Worm (Caenorhabditis elegans) whole organism, L4 larva: ENCODE data around the gene bath-41.

Experiments
- D1046.2 ChIP-seq: fragments of 200-800 bp; sonication (Bioruptor generic); IDR thresholded peaks from 2 replicates; pipeline ENCODE4 v1.3.6; 2022; ENCODE audit warnings: missing genetic modification characterization, missing compliant biosample characterization
- ZK337.2 ChIP-seq: fragments of 200-800 bp; sonication (Bioruptor generic); IDR thresholded peaks from 2 replicates; pipeline ENCODE4 v1.3.6; 2022; ENCODE audit warnings: missing genetic modification reagents, missing genetic modification characterization, missing compliant biosample characterization
- aha-1 ChIP-seq: fragments of 150-350 bp; peaks from one replicate; lab custom pipeline; 2014; ENCODE audit warnings: missing biosample characterization, missing genetic modification characterization
- arid-1 ChIP-seq: fragments of 200-800 bp; sonication (Bioruptor generic); conservative IDR thresholded peaks from 2 replicates; pipeline ENCODE4 v1.3.6; 2022; ENCODE audit warnings: missing genetic modification reagents, missing genetic modification characterization, missing compliant biosample characterization
- ceh-20 ChIP-seq: fragments of 200-800 bp; sonication (Bioruptor generic); IDR thresholded peaks from 2 replicates; pipeline ENCODE4 v1.3.6; 2022; ENCODE audit warnings: missing genetic modification reagents, missing genetic modification characterization, missing compliant biosample characterization
- ceh-62 ChIP-seq: sonication (generic microtip); optimal IDR thresholded peaks from 2 replicates; lab custom pipeline; 2017; ENCODE audit warnings: missing biosample characterization, missing genetic modification characterization
- ces-1 ChIP-seq: fragments of 150-350 bp; sonication (generic microtip); optimal IDR thresholded peaks from 4 replicates; lab custom pipeline; 2014; ENCODE audit warnings: missing biosample characterization, missing genetic modification reagents, missing genetic modification characterization
- cey-2 ChIP-seq: sonication (generic microtip); optimal IDR thresholded peaks from 3 replicates; lab custom pipeline; 2017; ENCODE audit warnings: missing genetic modification characterization, mild to moderate bottlenecking, missing compliant biosample characterization, antibody characterized with exemption, borderline replicate concordance; ENCODE audit not compliant: insufficient read depth
- ctbp-1 ChIP-seq: fragments of 200-800 bp; sonication (Bioruptor generic); IDR thresholded peaks from 2 replicates; pipeline ENCODE4 v1.3.6; 2022; ENCODE audit warnings: missing genetic modification reagents, missing genetic modification characterization, missing compliant biosample characterization
- daf-8 ChIP-seq: fragments of 200-800 bp; sonication (Bioruptor generic); IDR thresholded peaks from 2 replicates; pipeline ENCODE4 v1.3.6; 2022; ENCODE audit warnings: missing genetic modification characterization, missing compliant biosample characterization
- dmd-6 ChIP-seq: fragments of 200-800 bp; sonication (Bioruptor generic); IDR thresholded peaks from 2 replicates; pipeline ENCODE4 v1.3.6; 2022; ENCODE audit warnings: missing genetic modification reagents, missing genetic modification characterization, missing compliant biosample characterization
- dmd-8 ChIP-seq: fragments of 200-800 bp; sonication (Bioruptor generic); IDR thresholded peaks from 2 replicates; pipeline ENCODE4 v1.3.6; 2022; ENCODE audit warnings: missing genetic modification characterization, missing compliant biosample characterization
- dmd-9 ChIP-seq: fragments of 200-800 bp; sonication (Bioruptor generic); IDR thresholded peaks from 2 replicates; pipeline ENCODE4 v1.3.6; 2022; ENCODE audit warnings: missing genetic modification reagents, missing genetic modification characterization, missing compliant biosample characterization
- dpl-1 ChIP-seq: fragments of 150-350 bp; optimal IDR thresholded peaks from 2 replicates; lab custom pipeline; 2014; ENCODE audit warnings: missing biosample characterization, missing genetic modification reagents, missing genetic modification characterization
- fos-1 ChIP-seq: fragments of 150-350 bp; optimal IDR thresholded peaks from 2 replicates; lab custom pipeline; 2014; ENCODE audit warnings: missing biosample characterization, missing genetic modification characterization
- jun-1 ChIP-seq: fragments of 150-350 bp; optimal IDR thresholded peaks from 2 replicates; lab custom pipeline; 2014; ENCODE audit warnings: missing biosample characterization, missing genetic modification reagents, missing genetic modification characterization
- lin-15B ChIP-seq: fragments of 150-350 bp; sonication (generic microtip); optimal IDR thresholded peaks from 3 replicates; lab custom pipeline; 2014; ENCODE audit warnings: missing biosample characterization, missing genetic modification characterization
- lin-38 ChIP-seq: fragments of 200-800 bp; sonication (Bioruptor generic); IDR thresholded peaks from 2 replicates; pipeline ENCODE4 v1.3.6; 2022; ENCODE audit warnings: missing genetic modification reagents, missing genetic modification characterization, missing compliant biosample characterization
- lin-39 ChIP-seq: fragments of 150-350 bp; optimal IDR thresholded peaks from 2 replicates; lab custom pipeline; 2014; ENCODE audit warnings: missing biosample characterization, missing genetic modification reagents, missing genetic modification characterization
- madf-5 ChIP-seq, 2 experiments: fragments of 200-800 bp; sonication (Bioruptor generic); IDR thresholded peaks; 2 replicates each; pipeline ENCODE4 v1.3.6; 2022; ENCODE audit warnings: missing compliant biosample characterization in 2 of 2, missing genetic modification characterization in 2 of 2
- mxl-3 ChIP-seq: fragments of 200-800 bp; sonication (Bioruptor generic); optimal IDR thresholded peaks from 2 replicates; lab custom pipeline; 2018; ENCODE audit warnings: mild to moderate bottlenecking, missing genetic modification characterization, missing compliant biosample characterization
- nhr-11 ChIP-seq: fragments of 150-350 bp; optimal IDR thresholded peaks from 2 replicates; lab custom pipeline; 2014; ENCODE audit warnings: missing biosample characterization, missing genetic modification characterization
- nhr-41 ChIP-seq: fragments of 200-800 bp; sonication (Bioruptor generic); IDR thresholded peaks from 2 replicates; pipeline ENCODE4 v1.3.6; 2022; ENCODE audit warnings: missing genetic modification reagents, missing genetic modification characterization, missing compliant biosample characterization
- nhr-77 ChIP-seq: fragments of 150-350 bp; optimal IDR thresholded peaks from 2 replicates; lab custom pipeline; 2014; ENCODE audit warnings: missing biosample characterization, missing genetic modification characterization
- saeg-2 ChIP-seq: fragments of 200-800 bp; sonication (Bioruptor generic); IDR thresholded peaks from 2 replicates; pipeline ENCODE4 v1.3.6; 2022; ENCODE audit warnings: missing genetic modification reagents, missing genetic modification characterization, missing compliant biosample characterization
- set-16 ChIP-seq: fragments of 200-800 bp; sonication (Bioruptor generic); IDR thresholded peaks from 2 replicates; pipeline ENCODE4 v1.3.6; 2022; ENCODE audit warnings: missing genetic modification reagents, missing genetic modification characterization, missing compliant biosample characterization
- spr-1 ChIP-seq: sonication (generic microtip); optimal IDR thresholded peaks from 2 replicates; lab custom pipeline; 2016; ENCODE audit warnings: mild to moderate bottlenecking, missing genetic modification characterization, missing compliant biosample characterization
- tag-97 ChIP-seq: fragments of 200-800 bp; sonication (Bioruptor generic); IDR thresholded peaks from 2 replicates; pipeline ENCODE4 v1.3.6; 2022; ENCODE audit warnings: missing genetic modification characterization, missing compliant biosample characterization
- unc-39 ChIP-seq: sonication (generic microtip); optimal IDR thresholded peaks from 2 replicates; lab custom pipeline; 2017; ENCODE audit warnings: missing biosample characterization, missing genetic modification characterization
- zag-1 ChIP-seq: fragments of 150-350 bp; optimal IDR thresholded peaks from 2 replicates; lab custom pipeline; 2014; ENCODE audit warnings: missing biosample characterization, missing genetic modification characterization
- zfp-2 ChIP-seq: sonication (generic microtip); optimal IDR thresholded peaks from 2 replicates; lab custom pipeline; 2016; ENCODE audit warnings: mild to moderate bottlenecking, missing genetic modification characterization, missing compliant biosample characterization
- zfp-3 ChIP-seq: fragments of 200-800 bp; sonication (Bioruptor generic); conservative IDR thresholded peaks from 2 replicates; pipeline ENCODE4 v1.3.6; 2022; ENCODE audit warnings: missing genetic modification reagents, missing genetic modification characterization, missing compliant biosample characterization
- zip-11 ChIP-seq: fragments of 200-800 bp; sonication (Bioruptor generic); IDR thresholded peaks from 2 replicates; pipeline ENCODE4 v1.3.6; 2022; ENCODE audit warnings: missing genetic modification characterization, missing compliant biosample characterization
- zip-2 ChIP-seq: fragments of 150-350 bp; optimal IDR thresholded peaks from 2 replicates; lab custom pipeline; 2014; ENCODE audit warnings: missing biosample characterization, missing genetic modification characterization
- ztf-11 ChIP-seq: fragments of 150-350 bp; optimal IDR thresholded peaks from 2 replicates; lab custom pipeline; 2014; ENCODE audit warnings: missing biosample characterization, missing genetic modification characterization

Gene bath-41

DNA sequence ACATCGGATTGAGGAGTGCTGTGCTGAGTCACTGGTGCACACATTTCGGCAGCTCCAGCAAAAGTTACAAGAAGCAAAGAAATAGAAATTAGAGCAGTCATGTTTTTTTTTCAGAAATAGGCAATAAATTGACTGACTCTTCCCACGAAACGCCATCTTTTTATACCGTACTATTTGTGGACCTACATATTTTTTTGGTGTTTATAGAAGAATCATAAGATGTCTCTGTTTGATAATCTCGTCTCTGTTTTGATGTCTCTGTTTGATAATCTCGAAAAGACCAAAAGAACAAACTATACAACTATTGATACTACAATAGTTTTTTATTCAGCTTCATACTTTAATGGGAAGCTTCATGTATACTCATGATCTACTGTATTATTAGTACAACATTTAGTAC lies 12.4 kb upstream of the bath-41 start, which contains the start of gene Y102E9.3:
Gene Y102E9.3, minus strand, starts transcription at position 101 of the 400 bp plus-strand sequence.
- TF ChIP-seq dmd-6 (GFP tag; lab: Robert Waterston, UW): no peak
- no peak for TF ChIP-seq dpl-1 (GFP tag; lab: Kevin White, UChicago)
- TF ChIP-seq nhr-77 (tag; lab: Kevin White, UChicago): no peak
- no peak for TF ChIP-seq dmd-9 (GFP tag; lab: Robert Waterston, UW)
- no peak for TF ChIP-seq spr-1 (tag; lab: Kevin White, UChicago)
- no peak for TF ChIP-seq zag-1 (tag; lab: Kevin White, UChicago)
- TF ChIP-seq zfp-3 (GFP tag; lab: Robert Waterston, UW): no peak
- TF ChIP-seq lin-39: no peak
- no peak for TF ChIP-seq ceh-62 (tag; lab: Kevin White, UChicago)
- TF ChIP-seq D1046.2: no peak
- no peak for TF ChIP-seq arid-1 (GFP tag; lab: Robert Waterston, UW)
- no peak for TF ChIP-seq fos-1 (tag; lab: Kevin White, UChicago)
- TF ChIP-seq mxl-3 (GFP tag; lab: Kevin White, UChicago): no peak
- no peak for TF ChIP-seq ces-1 (GFP tag; lab: Kevin White, UChicago)
- TF ChIP-seq, all 104 proteins: peak for 0

DNA sequence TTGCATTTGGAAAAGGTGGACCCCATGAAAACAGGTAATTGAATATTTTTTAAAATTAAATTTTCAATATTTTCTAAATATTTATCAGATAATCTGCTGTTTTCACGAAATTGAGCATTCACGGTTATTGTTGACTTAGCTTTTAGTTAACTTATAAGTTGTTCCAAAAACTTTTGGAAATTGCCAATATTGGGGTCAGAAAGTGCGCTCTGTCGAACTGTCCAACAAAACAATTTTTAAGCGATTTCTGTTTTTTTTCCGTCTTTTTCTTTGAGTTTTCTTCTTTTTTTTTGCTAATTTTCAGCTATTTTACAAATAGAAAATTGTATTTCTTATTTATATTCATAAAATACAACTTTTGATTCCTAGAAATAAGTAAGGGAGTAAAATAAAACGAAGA lies 9.2 kb upstream of the bath-41 start:
- TF ChIP-seq ZK337.2 (GFP tag; lab: Robert Waterston, UW) (no peak), dpl-1 (GFP tag; lab: Kevin White, UChicago) (peak; percentile 14)

DNA sequence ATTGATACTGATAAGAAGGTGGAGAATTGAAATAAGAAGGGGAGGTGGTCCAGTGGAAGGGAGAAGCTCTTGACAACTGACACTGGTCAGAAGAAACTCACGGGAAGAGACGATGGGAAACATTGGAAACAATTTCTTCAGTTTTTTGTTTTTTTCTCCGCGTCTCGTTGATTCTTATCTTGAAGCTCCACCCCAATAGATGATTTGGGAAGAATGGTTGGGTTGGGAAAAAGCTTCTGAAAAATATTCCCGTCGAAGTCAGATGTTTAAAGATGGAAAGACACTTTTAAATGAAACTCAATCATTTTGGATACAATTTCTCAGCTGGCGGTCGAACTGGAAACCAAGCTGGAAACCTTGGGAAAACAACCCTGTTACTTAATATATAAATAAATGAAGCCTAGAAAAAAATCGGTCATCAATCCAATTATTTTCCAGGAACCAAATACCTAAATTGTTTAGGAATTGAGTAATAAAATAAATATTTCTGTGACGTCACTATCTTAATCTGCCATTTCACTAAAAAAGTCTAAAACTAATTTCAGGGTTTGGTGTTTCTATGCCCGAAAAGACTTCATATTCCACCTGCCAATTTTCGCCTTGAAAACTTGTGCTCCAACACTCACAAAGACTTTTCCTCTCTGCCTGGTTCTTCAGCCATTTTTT lies 8.3 kb upstream of the bath-41 start, which contains the start of the genes Y102E9.5 and odr-4:
Gene Y102E9.5, minus strand, starts transcription at position 101 of the 666 bp plus-strand sequence.
Gene odr-4, plus strand, starts transcription at position 616 of the 666 bp plus-strand sequence.
- TF ChIP-seq ctbp-1: no peak
- TF ChIP-seq nhr-41 (GFP tag; lab: Robert Waterston, UW): no peak
- TF ChIP-seq daf-8 (GFP tag; lab: Robert Waterston, UW): no peak
- TF ChIP-seq zip-11 (GFP tag; lab: Robert Waterston, UW): no peak
- TF ChIP-seq arid-1 (GFP tag; lab: Robert Waterston, UW): no peak
- no peak for TF ChIP-seq dmd-8
- TF ChIP-seq ceh-20 (GFP tag; lab: Robert Waterston, UW): no peak
- no peak for TF ChIP-seq tag-97 (GFP tag; lab: Robert Waterston, UW)
- TF ChIP-seq jun-1 (tag; lab: Kevin White, UChicago): no peak
- TF ChIP-seq nhr-11 (tag; lab: Kevin White, UChicago): no peak

DNA sequence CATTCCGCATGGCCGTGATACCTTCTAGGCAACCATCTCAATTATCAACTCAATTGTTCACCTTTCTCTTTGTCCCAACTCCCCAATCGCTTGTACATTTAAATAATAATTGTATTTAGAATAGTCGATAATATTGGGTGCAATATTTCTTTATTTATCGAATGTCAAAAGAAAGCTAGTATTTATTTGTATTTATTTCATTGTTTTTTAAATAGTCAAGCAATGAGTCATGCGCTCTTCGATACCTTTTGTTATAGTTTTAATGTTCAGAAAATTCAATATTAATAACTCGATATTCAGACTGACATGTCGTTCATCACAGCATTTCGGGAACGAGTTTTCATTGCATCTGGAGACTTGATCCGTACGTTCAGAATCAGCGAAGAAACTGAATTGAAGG lies 3.4 kb upstream of the bath-41 start, which contains the start of gene wdr-4:
Gene wdr-4, plus strand, starts transcription at position 301 of the 400 bp plus-strand sequence.
- TF ChIP-seq lin-38 (GFP tag; lab: Robert Waterston, UW): 0 out of 2 replicates have a peak, but pooled peaks have one; percentile 37
- no peak for TF ChIP-seq ceh-20 (GFP tag; lab: Robert Waterston, UW)

DNA sequence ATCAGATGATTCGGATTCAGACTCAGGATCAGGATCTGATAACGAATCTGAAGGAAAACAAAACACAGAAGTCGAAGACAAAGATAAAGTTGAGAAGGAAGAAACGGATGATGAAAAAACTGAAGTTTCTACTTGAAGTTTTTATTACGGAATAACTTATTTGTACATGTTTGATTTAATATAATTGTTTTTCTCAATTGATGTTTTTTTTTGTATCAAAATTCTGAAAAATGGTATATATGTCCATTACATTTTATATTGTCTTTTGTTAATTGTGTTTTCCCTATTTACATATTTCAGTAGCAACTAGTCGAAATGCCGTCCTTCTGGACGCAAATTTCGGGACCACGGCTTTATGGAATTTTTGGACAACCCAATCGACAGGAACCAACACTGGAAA lies 1.0 kb upstream of the bath-41 start, which contains the start of gene F37A4.1:
Gene F37A4.1, plus strand, starts transcription at position 301 of the 400 bp plus-strand sequence.
- TF ChIP-seq ceh-20 (GFP tag; lab: Robert Waterston, UW) (no peak), ces-1 (GFP tag; lab: Kevin White, UChicago) (no peak), dmd-9 (GFP tag; lab: Robert Waterston, UW) (no peak), aha-1 (tag; lab: Kevin White, UChicago) (no peak), madf-5 (GFP tag; IDR thresholded peaks at IDR 0.05; lab: Robert Waterston, UW) (no peak), unc-39 (no peak), ztf-11 (tag; lab: Kevin White, UChicago) (no peak), set-16 (no peak), saeg-2 (no peak), cey-2 (no peak), mxl-3 (GFP tag; lab: Kevin White, UChicago) (no peak), lin-15B (tag; lab: Kevin White, UChicago) (no peak), zip-2 (tag; lab: Kevin White, UChicago) (no peak), zfp-2 (tag; lab: Kevin White, UChicago) (no peak), zfp-3 (GFP tag; lab: Robert Waterston, UW) (no peak)
- TF ChIP-seq, all 104 proteins: peak for 0
